Fruit fly (Drosophila melanogaster) whole organism, embryonic: ENCODE data around the gene CG42658.

Experiments used
- CG12659 ChIP-seq: fragments of 200-800 bp; sonication (Bioruptor generic); optimal IDR thresholded peaks from 3 replicates; lab custom pipeline; 2017; ENCODE audit warnings: mild to moderate bottlenecking, missing biosample characterization, missing genetic modification reagents, missing genetic modification characterization
- CG9817 ChIP-seq: fragments of 200-800 bp; sonication (Bioruptor generic); optimal IDR thresholded peaks from 2 replicates; lab custom pipeline; 2018; ENCODE audit warnings: missing biosample characterization, mild to moderate bottlenecking, missing genetic modification characterization, moderate library complexity
- dan ChIP-seq: fragments of 200-800 bp; sonication (Bioruptor generic); IDR thresholded peaks from 2 replicates; pipeline ENCODE4 v1.3.6; 2022; ENCODE audit warnings: missing biosample characterization, missing genetic modification characterization
- jigr1 ChIP-seq: fragments of 200-800 bp; sonication (Bioruptor generic); IDR thresholded peaks from 3 replicates; pipeline ENCODE4 v1.3.6; 2022; ENCODE audit warnings: missing biosample characterization, missing genetic modification characterization

dm6 chr2L:2251175-2251574, 36.5 kb downstream of the CG42658 start, which contains the start of gene Ser12:
- no peak for TF ChIP-seq CG9817 (tag; lab: Kevin White, UChicago)
- no peak for TF ChIP-seq dan (GFP tag; lab: Robert Waterston, UW)
- no peak for TF ChIP-seq CG12659
- TF ChIP-seq jigr1 = no peak
